Worm (Caenorhabditis elegans) whole organism, L1 larva: ENCODE measurements around the gene clec-175.

Source experiments
- C04F5.9 ChIP-seq: sonication (generic microtip); optimal IDR thresholded peaks from 2 replicates; lab custom pipeline; 2016; ENCODE audit warnings: missing genetic modification characterization, missing compliant biosample characterization
- C34B4.2 ChIP-seq: sonication (generic microtip); optimal IDR thresholded peaks from 2 replicates; lab custom pipeline; 2017; ENCODE audit warnings: mild to moderate bottlenecking, missing genetic modification characterization, missing compliant biosample characterization
- alr-1 ChIP-seq: fragments of 200-800 bp; sonication (Bioruptor generic); optimal IDR thresholded peaks from 2 replicates; lab custom pipeline; 2018; ENCODE audit warnings: borderline replicate concordance, mild to moderate bottlenecking, missing genetic modification characterization, missing compliant biosample characterization
- aly-2 ChIP-seq: fragments of 150-350 bp; optimal IDR thresholded peaks from 2 replicates; lab custom pipeline; 2014; ENCODE audit warnings: missing biosample characterization, missing genetic modification characterization
- ama-1 ChIP-seq: fragments of 150-350 bp; optimal IDR thresholded peaks from 2 replicates; lab custom pipeline; 2014
- blmp-1 ChIP-seq: fragments of 150-350 bp; optimal IDR thresholded peaks from 2 replicates; lab custom pipeline; 2014; ENCODE audit warnings: missing biosample characterization, missing genetic modification characterization
- ceh-8 ChIP-seq: fragments of 200-800 bp; sonication (Bioruptor generic); optimal IDR thresholded peaks from 2 replicates; lab custom pipeline; 2018; ENCODE audit warnings: mild to moderate bottlenecking, missing genetic modification characterization, moderate library complexity, missing compliant biosample characterization
- ceh-82 ChIP-seq, 3 experiments: fragments of 150-350 bp in 1 of 3; sonication (generic microtip) in 2 of 3; optimal IDR thresholded peaks; 2 replicates each; lab custom pipeline; 2014 to 2017; ENCODE audit warnings: missing biosample characterization in 3 of 3, missing genetic modification characterization in 3 of 3
- ceh-90 ChIP-seq: sonication (generic microtip); optimal IDR thresholded peaks from 2 replicates; lab custom pipeline; 2016; ENCODE audit warnings: missing genetic modification characterization, missing compliant biosample characterization
- dpl-1 ChIP-seq, 3 experiments: fragments of 150-350 bp in 2 of 3; sonication (generic microtip) in 1 of 3; optimal IDR thresholded peaks; 2 replicates each; lab custom pipeline; 2014 to 2017; ENCODE audit warnings: missing biosample characterization in 3 of 3, missing genetic modification characterization in 3 of 3, missing genetic modification reagents in 3 of 3
- efl-1 ChIP-seq, 4 experiments: fragments of 150-350 bp; optimal IDR thresholded peaks in 3 of 4; peaks in 1 of 4; 1 replicate in 1 of 4; 2 replicates in 3 of 4; lab custom pipeline; 2014; ENCODE audit warnings: missing biosample characterization in 2 of 4, missing genetic modification characterization in 2 of 4, missing genetic modification reagents in 2 of 4
- efl-3 ChIP-seq: fragments of 200-800 bp; sonication (Bioruptor generic); optimal IDR thresholded peaks from 2 replicates; lab custom pipeline; 2018; ENCODE audit warnings: mild to moderate bottlenecking, missing genetic modification characterization, missing compliant biosample characterization
- elt-2 ChIP-seq: sonication (generic microtip); optimal IDR thresholded peaks from 2 replicates; lab custom pipeline; 2016; ENCODE audit warnings: missing genetic modification characterization, mild to moderate bottlenecking, inconsistent platforms, missing compliant biosample characterization, missing genetic modification reagents
- fkh-10 ChIP-seq: sonication (generic microtip); optimal IDR thresholded peaks from 2 replicates; lab custom pipeline; 2017; ENCODE audit warnings: missing biosample characterization, missing genetic modification reagents, missing genetic modification characterization
- fkh-4 ChIP-seq: sonication (generic microtip); optimal IDR thresholded peaks from 2 replicates; lab custom pipeline; 2016; ENCODE audit warnings: missing compliant biosample characterization, missing genetic modification characterization, borderline replicate concordance
- hlh-17 ChIP-seq: fragments of 200-800 bp; sonication (Bioruptor generic); optimal IDR thresholded peaks from 2 replicates; lab custom pipeline; 2018; ENCODE audit warnings: missing genetic modification characterization, mild to moderate bottlenecking, missing compliant biosample characterization, moderate library complexity, borderline replicate concordance
- hpl-2 ChIP-seq: fragments of 150-350 bp; optimal IDR thresholded peaks from 2 replicates; lab custom pipeline; 2014; ENCODE audit warnings: missing biosample characterization, missing genetic modification reagents, missing genetic modification characterization
- jun-1 ChIP-seq: fragments of 150-350 bp; optimal IDR thresholded peaks from 2 replicates; lab custom pipeline; 2014; ENCODE audit warnings: missing biosample characterization, missing genetic modification reagents, missing genetic modification characterization
- lin-14 ChIP-seq: fragments of 200-800 bp; sonication (Bioruptor generic); optimal IDR thresholded peaks from 2 replicates; lab custom pipeline; 2018; ENCODE audit warnings: mild to moderate bottlenecking, missing genetic modification characterization, moderate library complexity, missing compliant biosample characterization
- lin-35 ChIP-seq, 2 experiments: fragments of 150-350 bp; optimal IDR thresholded peaks; 2 replicates each; lab custom pipeline; 2014; ENCODE audit warnings: missing biosample characterization in 2 of 2, missing genetic modification characterization in 2 of 2, missing genetic modification reagents in 2 of 2
- lir-3 ChIP-seq: sonication (generic microtip); optimal IDR thresholded peaks from 2 replicates; lab custom pipeline; 2016; ENCODE audit warnings: mild to moderate bottlenecking, missing genetic modification characterization, moderate library complexity, missing compliant biosample characterization; ENCODE audit not compliant: poor library complexity
- lsy-2 ChIP-seq, 2 experiments: fragments of 150-350 bp; optimal IDR thresholded peaks; 2 replicates each; lab custom pipeline; 2014; ENCODE audit warnings: missing biosample characterization in 2 of 2, missing genetic modification characterization in 2 of 2
- mab-9 ChIP-seq: fragments of 200-800 bp; sonication (Bioruptor generic); IDR thresholded peaks from 2 replicates; pipeline ENCODE4 v1.3.6; 2022; ENCODE audit warnings: missing genetic modification reagents, missing genetic modification characterization, missing compliant biosample characterization
- mdl-1 ChIP-seq, 2 experiments: fragments of 150-350 bp; optimal IDR thresholded peaks; 2 replicates each; lab custom pipeline; 2014 to 2017; ENCODE audit warnings: missing biosample characterization in 2 of 2, missing genetic modification characterization in 2 of 2, inconsistent platforms in 1 of 2
- mef-2 ChIP-seq: fragments of 150-350 bp; optimal IDR thresholded peaks from 2 replicates; lab custom pipeline; 2014; ENCODE audit warnings: missing biosample characterization, missing genetic modification characterization
- nhr-12 ChIP-seq: sonication (generic microtip); optimal IDR thresholded peaks from 2 replicates; lab custom pipeline; 2017; ENCODE audit warnings: missing biosample characterization, missing genetic modification characterization
- nhr-19 ChIP-seq: fragments of 200-800 bp; sonication (Bioruptor generic); conservative IDR thresholded peaks from 2 replicates; pipeline ENCODE4 v1.3.6; 2022; ENCODE audit warnings: missing genetic modification characterization, missing compliant biosample characterization
- nhr-20 ChIP-seq: sonication (generic microtip); optimal IDR thresholded peaks from 2 replicates; lab custom pipeline; 2016; ENCODE audit warnings: mild to moderate bottlenecking, missing genetic modification characterization, missing compliant biosample characterization
- nhr-28 ChIP-seq: fragments of 150-350 bp; optimal IDR thresholded peaks from 2 replicates; lab custom pipeline; 2014; ENCODE audit warnings: missing biosample characterization, missing genetic modification characterization
- nhr-71 ChIP-seq: sonication (generic microtip); optimal IDR thresholded peaks from 2 replicates; lab custom pipeline; 2016; ENCODE audit warnings: mild to moderate bottlenecking, missing genetic modification characterization, moderate library complexity, missing compliant biosample characterization
- nhr-76 ChIP-seq: sonication (generic microtip); optimal IDR thresholded peaks from 2 replicates; lab custom pipeline; 2017; ENCODE audit warnings: missing biosample characterization, missing genetic modification characterization
- nhr-77 ChIP-seq: fragments of 150-350 bp; optimal IDR thresholded peaks from 2 replicates; lab custom pipeline; 2014; ENCODE audit warnings: missing biosample characterization, missing genetic modification characterization
- pag-3 ChIP-seq: sonication (generic microtip); optimal IDR thresholded peaks from 2 replicates; lab custom pipeline; 2017; ENCODE audit warnings: missing genetic modification characterization, mild to moderate bottlenecking, missing compliant biosample characterization, antibody characterized with exemption, borderline replicate concordance; ENCODE audit not compliant: insufficient read depth
- pax-3 ChIP-seq: fragments of 200-800 bp; sonication (Bioruptor generic); optimal IDR thresholded peaks from 2 replicates; lab custom pipeline; 2018; ENCODE audit warnings: mild to moderate bottlenecking, missing genetic modification characterization, moderate library complexity, missing compliant biosample characterization
- pqm-1 ChIP-seq: sonication (generic microtip); optimal IDR thresholded peaks from 3 replicates; lab custom pipeline; 2017; ENCODE audit warnings: missing biosample characterization, missing genetic modification characterization
- skn-1 ChIP-seq: fragments of 150-350 bp; optimal IDR thresholded peaks from 2 replicates; lab custom pipeline; 2014; ENCODE audit warnings: missing biosample characterization, missing genetic modification characterization
- snpc-4 ChIP-seq: fragments of 150-350 bp; optimal IDR thresholded peaks from 2 replicates; lab custom pipeline; 2014; ENCODE audit warnings: missing biosample characterization, missing genetic modification characterization
- sup-37 ChIP-seq: fragments of 200-800 bp; sonication (Bioruptor generic); optimal IDR thresholded peaks from 2 replicates; lab custom pipeline; 2018; ENCODE audit warnings: mild to moderate bottlenecking, missing genetic modification characterization, missing compliant biosample characterization
- swsn-7 ChIP-seq: sonication (generic microtip); optimal IDR thresholded peaks from 2 replicates; lab custom pipeline; 2016; ENCODE audit warnings: missing genetic modification characterization, missing compliant biosample characterization
- tbx-2 ChIP-seq: sonication (generic microtip); optimal IDR thresholded peaks from 2 replicates; lab custom pipeline; 2016; ENCODE audit warnings: missing genetic modification characterization, missing compliant biosample characterization
- tlp-1 ChIP-seq: fragments of 150-350 bp; optimal IDR thresholded peaks from 2 replicates; lab custom pipeline; 2014; ENCODE audit warnings: missing biosample characterization, missing genetic modification characterization
- unc-30 ChIP-seq: sonication (generic microtip); optimal IDR thresholded peaks from 2 replicates; lab custom pipeline; 2017; ENCODE audit warnings: missing biosample characterization, missing genetic modification characterization
- unc-62 ChIP-seq: fragments of 150-350 bp; optimal IDR thresholded peaks from 2 replicates; lab custom pipeline; 2014; ENCODE audit warnings: missing biosample characterization, missing genetic modification reagents, missing genetic modification characterization
- unc-86 ChIP-seq: sonication (generic microtip); optimal IDR thresholded peaks from 2 replicates; lab custom pipeline; 2016; ENCODE audit warnings: missing genetic modification characterization, missing compliant biosample characterization
- ztf-4 ChIP-seq: fragments of 150-350 bp; optimal IDR thresholded peaks from 2 replicates; lab custom pipeline; 2014; ENCODE audit warnings: missing biosample characterization, missing genetic modification characterization

clec-175 gene

ce11 chrIV:4396052-4396821, 25.9 kb upstream of the clec-175 start (continued):
- TF ChIP-seq ceh-8 (GFP tag; lab: Kevin White, UChicago): no peak
- TF ChIP-seq lir-3 (tag; lab: Kevin White, UChicago): no peak
- TF ChIP-seq nhr-19 (GFP tag; lab: Robert Waterston, UW): no peak
- TF ChIP-seq C04F5.9 (tag; lab: Kevin White, UChicago): no peak
- TF ChIP-seq C34B4.2: no peak
- TF ChIP-seq lin-35 (GFP tag; optimal IDR thresholded peaks at IDR 0.05; lab: Kevin White, UChicago): peak in 1 of 2 experiments; percentile 20
- TF ChIP-seq nhr-71 (tag; lab: Kevin White, UChicago): peak; percentile 26
- TF ChIP-seq mdl-1 (tag; optimal IDR thresholded peaks at IDR 0.05; lab: Kevin White, UChicago): no peak
- TF ChIP-seq nhr-28: no peak
- TF ChIP-seq nhr-20 (tag; lab: Kevin White, UChicago): peak; percentile 20
- TF ChIP-seq jun-1: no peak
- no peak for TF ChIP-seq ceh-90 (tag; lab: Kevin White, UChicago)
- TF ChIP-seq pax-3 (tag; lab: Kevin White, UChicago): no peak
- TF ChIP-seq hpl-2: no peak
- TF ChIP-seq fkh-10 (GFP tag; lab: Kevin White, UChicago): no peak
- no peak for TF ChIP-seq unc-86 (tag; lab: Kevin White, UChicago)
- no peak for TF ChIP-seq nhr-76
- TF ChIP-seq efl-3 (GFP tag; lab: Kevin White, UChicago): no peak
- TF ChIP-seq unc-30: no peak
- no peak for TF ChIP-seq efl-1 (optimal IDR thresholded peaks at IDR 0.05; lab: Kevin White, UChicago)
- TF ChIP-seq efl-1 (GFP tag; optimal IDR thresholded peaks at IDR 0.05 in 1 of 2; lab: Kevin White, UChicago): no peak
- no peak for TF ChIP-seq pqm-1 (tag; lab: Kevin White, UChicago)
- TF ChIP-seq fkh-4: no peak
- TF ChIP-seq ama-1 (lab: Kevin White, UChicago): no peak
- peak; percentile 42 for TF ChIP-seq ztf-4 (tag; lab: Kevin White, UChicago)
- TF ChIP-seq ceh-82 (tag; optimal IDR thresholded peaks at IDR 0.05; lab: Kevin White, UChicago): no peak
- TF ChIP-seq alr-1 (tag; lab: Kevin White, UChicago): no peak
- TF ChIP-seq lsy-2 (tag; optimal IDR thresholded peaks at IDR 0.05; lab: Kevin White, UChicago): no peak
- TF ChIP-seq tbx-2 (tag; lab: Kevin White, UChicago): no peak
- TF ChIP-seq aly-2 (tag; lab: Kevin White, UChicago): no peak

ce11 chrIV:4397111-4397510, 25.0 kb upstream of the clec-175 start:
- TF ChIP-seq sup-37 (GFP tag; lab: Kevin White, UChicago) (no peak), lin-14 (peak; percentile 15), blmp-1 (tag; lab: Kevin White, UChicago) (peak; percentile 56), elt-2 (tag; lab: Kevin White, UChicago) (no peak)

- TF ChIP-seq nhr-19 (GFP tag; lab: Robert Waterston, UW) (no peak), lin-14 (no peak), efl-1 (optimal IDR thresholded peaks at IDR 0.05; lab: Kevin White, UChicago) (no peak), efl-1 (GFP tag; optimal IDR thresholded peaks at IDR 0.05 in 1 of 2; lab: Kevin White, UChicago) (peak in 1 of 2 experiments; percentile 89)
These were observed 24.5 kb upstream of the clec-175 start for ce11 chrIV:4397586-4397985.

ce11 chrIV:4398420-4398819, 23.7 kb upstream of the clec-175 start:
- no peak for TF ChIP-seq snpc-4 (tag; lab: Kevin White, UChicago)
- no peak for TF ChIP-seq fkh-4
- peak; percentile 7 for TF ChIP-seq skn-1 (tag; lab: Kevin White, UChicago)
- no peak for TF ChIP-seq dpl-1 (GFP tag; optimal IDR thresholded peaks at IDR 0.05; lab: Kevin White, UChicago)
- TF ChIP-seq unc-62 (GFP tag; lab: Kevin White, UChicago): no peak
- no peak for TF ChIP-seq pag-3
- TF ChIP-seq lir-3 (tag; lab: Kevin White, UChicago): no peak
- no peak for TF ChIP-seq hlh-17 (GFP tag; lab: Kevin White, UChicago)
- TF ChIP-seq hpl-2: no peak
- no peak for TF ChIP-seq nhr-76
- no peak for TF ChIP-seq mab-9 (GFP tag; lab: Robert Waterston, UW)
- TF ChIP-seq lsy-2 (tag; optimal IDR thresholded peaks at IDR 0.05; lab: Kevin White, UChicago): peak in 1 of 2 experiments; percentile 27
- TF ChIP-seq nhr-77 (tag; lab: Kevin White, UChicago): no peak
- TF ChIP-seq sup-37 (GFP tag; lab: Kevin White, UChicago): no peak
- no peak for TF ChIP-seq nhr-12 (tag; lab: Kevin White, UChicago)
- no peak for TF ChIP-seq mef-2 (tag; lab: Kevin White, UChicago)
- no peak for TF ChIP-seq swsn-7 (tag; lab: Kevin White, UChicago)
- no peak for TF ChIP-seq unc-30
- TF ChIP-seq pqm-1 (tag; lab: Kevin White, UChicago): no peak
- TF ChIP-seq tlp-1 (tag; lab: Kevin White, UChicago): no peak
